Worm (Caenorhabditis elegans) whole organism, mixed stage, embryonic: ENCODE measurements around the gene srx-113.

Experiments used
- M03D4.4 ChIP-seq: sonication (generic microtip); optimal IDR thresholded peaks from 2 replicates; lab custom pipeline; 2017; ENCODE audit warnings: mild to moderate bottlenecking, missing genetic modification characterization, missing compliant biosample characterization
- bed-3 ChIP-seq: fragments of 200-800 bp; sonication (Bioruptor generic); optimal IDR thresholded peaks from 3 replicates; lab custom pipeline; 2018; ENCODE audit warnings: mild to moderate bottlenecking, missing genetic modification characterization, moderate library complexity, missing compliant biosample characterization
- ceh-39 ChIP-seq: fragments of 150-350 bp; optimal IDR thresholded peaks from 2 replicates; lab custom pipeline; 2014; ENCODE audit warnings: missing biosample characterization, missing genetic modification characterization
- ceh-43 ChIP-seq: fragments of 200-800 bp; sonication (Bioruptor generic); optimal IDR thresholded peaks from 2 replicates; lab custom pipeline; 2018; ENCODE audit warnings: mild to moderate bottlenecking, missing genetic modification characterization, moderate library complexity, missing compliant biosample characterization
- ceh-83 ChIP-seq: fragments of 200-800 bp; sonication (Bioruptor generic); optimal IDR thresholded peaks from 2 replicates; lab custom pipeline; 2018; ENCODE audit warnings: mild to moderate bottlenecking, missing genetic modification characterization, missing compliant biosample characterization
- ces-1 ChIP-seq: fragments of 150-350 bp; optimal IDR thresholded peaks from 2 replicates; lab custom pipeline; 2014; ENCODE audit warnings: missing biosample characterization, missing genetic modification reagents, missing genetic modification characterization
- cnd-1 ChIP-seq: fragments of 200-800 bp; sonication (Bioruptor generic); optimal IDR thresholded peaks from 2 replicates; lab custom pipeline; 2018; ENCODE audit warnings: mild to moderate bottlenecking, missing genetic modification characterization, missing compliant biosample characterization
- drap-1 ChIP-seq: fragments of 200-800 bp; sonication (Bioruptor generic); optimal IDR thresholded peaks from 3 replicates; lab custom pipeline; 2018; ENCODE audit warnings: mild to moderate bottlenecking, missing genetic modification characterization, missing compliant biosample characterization
- elt-3 ChIP-seq: fragments of 150-350 bp; optimal IDR thresholded peaks from 2 replicates; lab custom pipeline; 2014; ENCODE audit warnings: missing biosample characterization, missing genetic modification characterization
- flh-1 ChIP-seq: fragments of 200-800 bp; sonication (Bioruptor generic); optimal IDR thresholded peaks from 2 replicates; lab custom pipeline; 2018; ENCODE audit warnings: mild to moderate bottlenecking, missing genetic modification characterization, moderate library complexity, missing compliant biosample characterization
- ham-2 ChIP-seq: fragments of 200-800 bp; sonication (Bioruptor generic); optimal IDR thresholded peaks from 2 replicates; lab custom pipeline; 2018; ENCODE audit warnings: mild to moderate bottlenecking, missing genetic modification characterization, missing compliant biosample characterization
- hlh-1 ChIP-seq: fragments of 150-350 bp; optimal IDR thresholded peaks from 2 replicates; lab custom pipeline; 2014; ENCODE audit warnings: missing biosample characterization, missing genetic modification reagents, missing genetic modification characterization
- lin-13 ChIP-seq: fragments of 150-350 bp; optimal IDR thresholded peaks from 2 replicates; lab custom pipeline; 2014; ENCODE audit warnings: missing biosample characterization, missing genetic modification characterization
- lin-32 ChIP-seq: fragments of 200-800 bp; sonication (Bioruptor generic); optimal IDR thresholded peaks from 2 replicates; lab custom pipeline; 2018; ENCODE audit warnings: mild to moderate bottlenecking, missing genetic modification characterization, missing compliant biosample characterization
- lsy-2 ChIP-seq: fragments of 150-350 bp; optimal IDR thresholded peaks from 2 replicates; lab custom pipeline; 2014; ENCODE audit warnings: missing biosample characterization, missing genetic modification characterization
- mab-5 ChIP-seq: fragments of 150-350 bp; optimal IDR thresholded peaks from 2 replicates; lab custom pipeline; 2014; ENCODE audit warnings: missing biosample characterization, missing genetic modification characterization
- mep-1 ChIP-seq: fragments of 150-350 bp; optimal IDR thresholded peaks from 2 replicates; lab custom pipeline; 2017; ENCODE audit warnings: missing biosample characterization, missing genetic modification reagents, missing genetic modification characterization, inconsistent platforms
- nhr-12 ChIP-seq: fragments of 150-350 bp; optimal IDR thresholded peaks from 2 replicates; lab custom pipeline; 2014; ENCODE audit warnings: missing biosample characterization, missing genetic modification characterization
- nhr-2 ChIP-seq: fragments of 150-350 bp; optimal IDR thresholded peaks from 2 replicates; lab custom pipeline; 2014; ENCODE audit warnings: missing biosample characterization, missing genetic modification characterization
- nhr-28 ChIP-seq: fragments of 150-350 bp; optimal IDR thresholded peaks from 2 replicates; lab custom pipeline; 2014; ENCODE audit warnings: missing biosample characterization, missing genetic modification characterization
- nhr-76 ChIP-seq: sonication (generic microtip); optimal IDR thresholded peaks from 2 replicates; lab custom pipeline; 2017; ENCODE audit warnings: missing biosample characterization, missing genetic modification characterization
- sem-2 ChIP-seq: fragments of 200-800 bp; sonication (Bioruptor generic); optimal IDR thresholded peaks from 2 replicates; lab custom pipeline; 2018; ENCODE audit warnings: mild to moderate bottlenecking, missing genetic modification characterization, missing compliant biosample characterization
- snpc-4 ChIP-seq: fragments of 150-350 bp; optimal IDR thresholded peaks from 2 replicates; lab custom pipeline; 2014; ENCODE audit warnings: missing biosample characterization, missing genetic modification characterization
- sptf-1 ChIP-seq: sonication (generic microtip); optimal IDR thresholded peaks from 2 replicates; lab custom pipeline; 2017; ENCODE audit warnings: mild to moderate bottlenecking, missing genetic modification characterization, moderate library complexity, missing compliant biosample characterization
- tbx-8 ChIP-seq: fragments of 200-800 bp; sonication (Bioruptor generic); optimal IDR thresholded peaks from 2 replicates; lab custom pipeline; 2018; ENCODE audit warnings: mild to moderate bottlenecking, missing genetic modification characterization, moderate library complexity, missing compliant biosample characterization
- unc-120 ChIP-seq: sonication (generic microtip); optimal IDR thresholded peaks from 2 replicates; lab custom pipeline; 2017; ENCODE audit warnings: missing genetic modification characterization, missing compliant biosample characterization; ENCODE audit not compliant: poor library complexity, severe bottlenecking
- unc-39 ChIP-seq: fragments of 150-350 bp; optimal IDR thresholded peaks from 2 replicates; lab custom pipeline; 2014; ENCODE audit warnings: missing biosample characterization, missing genetic modification characterization
- unc-62 ChIP-seq: fragments of 150-350 bp; optimal IDR thresholded peaks from 2 replicates; lab custom pipeline; 2014; ENCODE audit warnings: missing biosample characterization, missing genetic modification reagents, missing genetic modification characterization
- zip-8 ChIP-seq: fragments of 150-350 bp; optimal IDR thresholded peaks from 2 replicates; lab custom pipeline; 2014; ENCODE audit warnings: missing biosample characterization, missing genetic modification characterization
- ztf-11 ChIP-seq: fragments of 150-350 bp; optimal IDR thresholded peaks from 2 replicates; lab custom pipeline; 2014; ENCODE audit warnings: missing biosample characterization, missing genetic modification characterization

srx-113 gene

ce11 chrV:12596795-12597194, 35.2 kb downstream of the srx-113 start (continued):
- TF ChIP-seq ceh-83 (peak; percentile 82), flh-1 (GFP tag; lab: Kevin White, UChicago) (no peak)

DNA sequence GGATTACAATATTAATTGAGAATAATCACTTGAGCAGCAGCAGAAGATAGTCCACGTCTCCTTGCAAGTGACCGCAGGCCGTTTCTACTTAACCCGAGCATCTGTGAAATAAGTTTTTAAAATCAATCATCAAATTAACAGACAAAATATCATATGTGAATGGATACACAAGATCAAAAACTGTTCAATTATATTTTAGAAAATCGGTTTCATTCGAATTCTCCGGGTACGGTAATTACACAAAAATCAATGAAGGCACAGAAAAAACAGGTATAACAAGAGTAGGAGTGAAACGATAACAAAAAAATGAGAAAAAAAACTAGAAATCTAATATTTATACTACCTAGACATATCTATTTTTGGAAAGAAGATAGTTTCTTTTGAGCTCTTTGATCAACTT, 35.8 kb downstream of the srx-113 start, which contains the start of gene mma-1:
TSS of gene mma-1 (minus strand) at position 101 of the 400 bp plus-strand sequence.
- TF ChIP-seq mep-1 (tag; lab: Kevin White, UChicago), result no peak
- TF ChIP-seq lsy-2 (tag; lab: Kevin White, UChicago), result no peak
- TF ChIP-seq flh-1 (GFP tag; lab: Kevin White, UChicago), result no peak
- no peak for TF ChIP-seq cnd-1 (tag; lab: Kevin White, UChicago)
- no peak for TF ChIP-seq elt-3 (tag; lab: Kevin White, UChicago)
- no peak for TF ChIP-seq tbx-8
- TF ChIP-seq unc-120, result no peak

- TF ChIP-seq unc-62 (GFP tag; lab: Kevin White, UChicago) (no peak), nhr-2 (tag; lab: Kevin White, UChicago) (no peak), ztf-11 (tag; lab: Kevin White, UChicago) (no peak), sem-2 (GFP tag; lab: Kevin White, UChicago) (no peak), lin-32 (GFP tag; lab: Kevin White, UChicago) (no peak), flh-1 (GFP tag; lab: Kevin White, UChicago) (no peak), ceh-43 (GFP tag; lab: Kevin White, UChicago) (no peak), ceh-39 (no peak)
These were observed 39.6 kb downstream of the srx-113 start, which contains the start of gene C14C10.2 for ce11 chrV:12592379-12592778. TSS of gene C14C10.2 (minus strand) at chrV:12592479.

DNA sequence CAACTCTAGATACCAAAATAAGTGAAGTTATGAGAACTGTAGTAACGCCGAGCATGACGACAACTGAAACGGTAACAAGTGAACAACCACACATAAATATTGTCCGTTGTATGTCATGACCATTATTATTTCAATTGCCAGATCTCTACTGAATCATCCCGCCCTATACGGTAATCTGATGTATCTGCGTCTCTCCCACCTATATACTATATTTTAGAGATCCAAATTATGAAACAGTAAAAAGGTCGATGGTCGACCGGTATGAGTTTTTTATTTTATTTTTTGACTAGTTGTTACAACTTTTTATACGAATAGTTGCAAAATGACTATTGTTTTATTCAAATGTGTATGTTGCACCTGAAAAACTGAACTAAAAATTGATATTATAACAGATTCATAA, 41.3 kb downstream of the srx-113 start, which contains the start of gene ttr-43:
TSS of gene ttr-43 (minus strand) at position 101 of the 400 bp plus-strand sequence.
- no peak for TF ChIP-seq unc-39
- TF ChIP-seq lin-32 (GFP tag; lab: Kevin White, UChicago), result no peak
- no peak for TF ChIP-seq lin-13 (tag; lab: Kevin White, UChicago)
- TF ChIP-seq, all 35 proteins: peak for 0

- TF ChIP-seq mep-1 (tag; lab: Kevin White, UChicago) (no peak), unc-39 (no peak), ces-1 (no peak), tbx-8 (no peak), ham-2 (GFP tag; lab: Kevin White, UChicago) (no peak), flh-1 (GFP tag; lab: Kevin White, UChicago) (no peak), nhr-76 (tag; lab: Kevin White, UChicago) (no peak), nhr-12 (tag; lab: Kevin White, UChicago) (no peak), cnd-1 (tag; lab: Kevin White, UChicago) (no peak), lsy-2 (tag; lab: Kevin White, UChicago) (no peak), ztf-11 (tag; lab: Kevin White, UChicago) (no peak), unc-62 (GFP tag; lab: Kevin White, UChicago) (no peak), snpc-4 (tag; lab: Kevin White, UChicago) (no peak), M03D4.4 (tag; lab: Kevin White, UChicago) (no peak), mab-5 (no peak), zip-8 (tag; lab: Kevin White, UChicago) (no peak), nhr-28 (no peak), ceh-43 (GFP tag; lab: Kevin White, UChicago) (no peak)
These were observed 43.9 kb downstream of the srx-113 start, which contains the start of gene C14C10.1 for ce11 chrV:12588030-12588429. TSS of gene C14C10.1 (plus strand) at chrV:12588330.

ce11 chrV:12586793-12587192, 45.2 kb downstream of the srx-113 start:
- no peak for TF ChIP-seq lin-13 (tag; lab: Kevin White, UChicago)
- no peak for TF ChIP-seq unc-62 (GFP tag; lab: Kevin White, UChicago)
- TF ChIP-seq mab-5, result no peak
- no peak for TF ChIP-seq sptf-1
- TF ChIP-seq cnd-1 (tag; lab: Kevin White, UChicago), result no peak
- no peak for TF ChIP-seq tbx-8
- TF ChIP-seq bed-3 (GFP tag; lab: Kevin White, UChicago), result no peak
- no peak for TF ChIP-seq lin-32 (GFP tag; lab: Kevin White, UChicago)
- TF ChIP-seq M03D4.4 (tag; lab: Kevin White, UChicago), result no peak
- TF ChIP-seq drap-1 (GFP tag; lab: Kevin White, UChicago), result no peak
- TF ChIP-seq mep-1 (tag; lab: Kevin White, UChicago), result no peak
- no peak for TF ChIP-seq ceh-39
- no peak for TF ChIP-seq zip-8 (tag; lab: Kevin White, UChicago)
- no peak for TF ChIP-seq hlh-1 (tag; lab: Kevin White, UChicago)
- no peak for TF ChIP-seq unc-39
